Fruit fly (Drosophila melanogaster) whole organism, wandering third instar larva: ENCODE data around the gene CG7231.

Experiments used
- Rel ChIP-seq, 2 experiments: fragments of 200-800 bp; sonication (Bioruptor generic) in 1 of 2; optimal IDR thresholded peaks; 2 replicates in 1 of 2; 3 replicates in 1 of 2; lab custom pipeline; 2016 to 2019; ENCODE audit warnings: mild to moderate bottlenecking in 2 of 2, missing biosample characterization in 2 of 2, missing genetic modification characterization in 2 of 2, moderate library complexity in 1 of 2
- h ChIP-seq: fragments of 200-800 bp; sonication (Bioruptor generic); optimal IDR thresholded peaks from 3 replicates; lab custom pipeline; 2016; ENCODE audit warnings: missing biosample characterization, mild to moderate bottlenecking, missing genetic modification characterization
- pan ChIP-seq: fragments of >200 bp; optimal IDR thresholded peaks from 2 replicates; lab custom pipeline; 2017
- usp ChIP-seq: fragments of >200 bp; optimal IDR thresholded peaks from 2 replicates; lab custom pipeline; 2017; ENCODE audit warnings: missing biosample characterization, missing genetic modification characterization

DNA sequence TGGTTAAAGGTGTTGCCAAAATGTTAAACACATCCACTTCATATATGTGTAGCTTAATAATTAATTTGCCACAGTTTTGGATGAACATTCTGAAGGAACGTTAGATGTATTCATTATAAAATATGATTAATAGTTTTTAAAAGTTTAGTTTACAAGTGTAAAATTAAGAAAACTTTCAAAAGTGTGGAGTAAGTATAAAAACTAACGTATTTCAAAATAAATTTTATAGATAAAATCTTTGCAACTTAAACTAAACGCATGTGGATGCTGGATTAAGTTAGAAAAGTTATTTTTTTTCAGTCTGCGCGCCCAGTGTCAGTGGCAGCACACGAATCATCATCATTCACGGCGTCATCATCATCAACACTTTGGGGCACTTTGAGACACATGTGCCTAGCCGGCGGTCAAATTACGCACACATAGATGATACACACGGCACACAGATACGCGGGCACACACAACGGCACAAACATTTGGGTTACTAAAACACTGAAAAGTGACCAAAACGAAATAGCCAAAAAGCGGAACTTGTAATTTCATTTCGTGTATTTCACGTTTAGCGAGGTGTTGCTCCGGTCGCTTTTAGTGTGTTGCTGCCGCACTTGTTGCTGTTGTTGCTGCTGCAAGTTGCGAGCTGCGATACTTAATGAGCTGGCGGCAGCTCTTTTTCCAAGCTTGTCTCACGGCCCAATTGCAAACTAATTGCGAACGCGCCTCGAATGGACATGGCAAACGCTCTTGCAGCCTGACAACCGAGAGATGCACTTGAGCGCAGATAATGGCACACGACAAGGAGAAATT lies 26.5 kb upstream of the CG7231 start:
- TF ChIP-seq usp (GFP tag; lab: Kevin White, UChicago) (no peak), h (no peak), Rel (GFP tag; optimal IDR thresholded peaks at IDR 0.05; lab: Kevin White, UChicago) (no peak), Rel (tag; optimal IDR thresholded peaks at IDR 0.05; lab: Kevin White, UChicago) (no peak), pan (no peak)
